Fruit fly (Drosophila melanogaster) whole organism, embryonic: ENCODE results near the gene CG6656.

Experiments
- Adf1 ChIP-seq: fragments of 200-800 bp; sonication (Bioruptor generic); IDR thresholded peaks from 2 replicates; pipeline ENCODE4 v1.3.6; 2022; ENCODE audit warnings: missing biosample characterization, missing genetic modification characterization
- Bdp1 ChIP-seq: fragments of 200-800 bp; sonication (Bioruptor generic); optimal IDR thresholded peaks from 3 replicates; lab custom pipeline; 2016; ENCODE audit warnings: missing biosample characterization, missing genetic modification characterization
- CG10431 ChIP-seq: fragments of 200-800 bp; sonication (Bioruptor generic); optimal IDR thresholded peaks from 3 replicates; lab custom pipeline; 2018; ENCODE audit warnings: missing biosample characterization, mild to moderate bottlenecking, missing genetic modification characterization
- CG10654 ChIP-seq: fragments of 200-800 bp; sonication (Bioruptor generic); optimal IDR thresholded peaks from 2 replicates; lab custom pipeline; 2016; ENCODE audit warnings: missing biosample characterization, missing genetic modification characterization
- CG10959 ChIP-seq: fragments of 200-800 bp; sonication (Bioruptor generic); IDR thresholded peaks from 2 replicates; pipeline ENCODE4 v1.3.6; 2022; ENCODE audit warnings: missing biosample characterization, missing genetic modification characterization
- CG11723 ChIP-seq: fragments of 200-800 bp; sonication (Bioruptor generic); optimal IDR thresholded peaks from 2 replicates; lab custom pipeline; 2017; ENCODE audit warnings: missing biosample characterization, mild to moderate bottlenecking, missing genetic modification characterization
- CG12769 ChIP-seq: fragments of 200-800 bp; sonication (Bioruptor generic); optimal IDR thresholded peaks from 2 replicates; lab custom pipeline; 2019; ENCODE audit warnings: missing biosample characterization, mild to moderate bottlenecking, missing genetic modification characterization, moderate library complexity
- CG15011 ChIP-seq: fragments of 200-800 bp; sonication (Bioruptor generic); optimal IDR thresholded peaks from 3 replicates; lab custom pipeline; 2018; ENCODE audit warnings: missing biosample characterization, mild to moderate bottlenecking, missing genetic modification characterization
- CG15479 ChIP-seq: fragments of 200-800 bp; sonication (Bioruptor generic); optimal IDR thresholded peaks from 3 replicates; lab custom pipeline; 2019; ENCODE audit warnings: missing biosample characterization, mild to moderate bottlenecking, missing genetic modification characterization, moderate library complexity
- CG15696 ChIP-seq: fragments of 200-800 bp; sonication (Bioruptor generic); optimal IDR thresholded peaks from 2 replicates; lab custom pipeline; 2019; ENCODE audit warnings: missing biosample characterization, mild to moderate bottlenecking, missing genetic modification characterization, moderate library complexity
- CG17361 ChIP-seq: fragments of 200-800 bp; sonication (Bioruptor generic); IDR thresholded peaks from 3 replicates; pipeline ENCODE4 v1.3.6; 2022; ENCODE audit warnings: missing biosample characterization, missing genetic modification characterization
- CG18011 ChIP-seq: fragments of 200-800 bp; sonication (Bioruptor generic); optimal IDR thresholded peaks from 2 replicates; lab custom pipeline; 2017; ENCODE audit warnings: missing biosample characterization, missing genetic modification characterization, mild to moderate bottlenecking, moderate library complexity, missing genotype
- CG2199 ChIP-seq: fragments of 200-800 bp; sonication (Bioruptor generic); IDR thresholded peaks from 3 replicates; pipeline ENCODE4 v1.3.6; 2022; ENCODE audit warnings: missing biosample characterization, missing genetic modification characterization
- CG3065 ChIP-seq: fragments of 200-800 bp; sonication (Bioruptor generic); optimal IDR thresholded peaks from 2 replicates; lab custom pipeline; 2016; ENCODE audit warnings: missing biosample characterization, missing genetic modification characterization
- CG31224 ChIP-seq: fragments of 200-800 bp; sonication (Bioruptor generic); IDR thresholded peaks from 2 replicates; pipeline ENCODE4 v1.3.6; 2022; ENCODE audit warnings: missing biosample characterization, missing genetic modification characterization
- CG32772 ChIP-seq: fragments of 200-800 bp; sonication (Bioruptor generic); IDR thresholded peaks from 2 replicates; pipeline ENCODE4 v1.3.6; 2022; ENCODE audit warnings: missing biosample characterization, missing genetic modification characterization
- CG3281 ChIP-seq: fragments of 200-800 bp; sonication (Bioruptor generic); optimal IDR thresholded peaks from 3 replicates; lab custom pipeline; 2017; ENCODE audit warnings: missing biosample characterization, mild to moderate bottlenecking, missing genetic modification characterization
- CG33557 ChIP-seq: fragments of 200-800 bp; sonication (Bioruptor generic); optimal IDR thresholded peaks from 2 replicates; lab custom pipeline; 2019; ENCODE audit warnings: missing biosample characterization, mild to moderate bottlenecking, missing genetic modification characterization, moderate library complexity
- CG3847 ChIP-seq: fragments of 200-800 bp; sonication (Bioruptor generic); IDR thresholded peaks from 2 replicates; pipeline ENCODE4 v1.3.6; 2022; ENCODE audit warnings: missing biosample characterization, missing genetic modification characterization
- CG6175 ChIP-seq: fragments of 200-800 bp; sonication (Bioruptor generic); IDR thresholded peaks from 3 replicates; pipeline ENCODE4 v1.3.6; 2022; ENCODE audit warnings: missing biosample characterization, missing genetic modification characterization
- CG6765 ChIP-seq: fragments of 200-800 bp; sonication (Bioruptor generic); optimal IDR thresholded peaks from 3 replicates; lab custom pipeline; 2017; ENCODE audit warnings: missing biosample characterization, mild to moderate bottlenecking, missing genetic modification characterization
- CG6791 ChIP-seq: fragments of 200-800 bp; sonication (Bioruptor generic); IDR thresholded peaks from 3 replicates; pipeline ENCODE4 v1.3.6; 2022; ENCODE audit warnings: missing biosample characterization, missing genetic modification characterization; ENCODE audit not compliant: partially characterized antibody
- CG8388 ChIP-seq: fragments of 200-800 bp; sonication (Bioruptor generic); optimal IDR thresholded peaks from 2 replicates; lab custom pipeline; 2019; ENCODE audit warnings: missing biosample characterization, mild to moderate bottlenecking, missing genetic modification characterization, moderate library complexity
- CG9876 ChIP-seq: fragments of 200-800 bp; sonication (Bioruptor generic); optimal IDR thresholded peaks from 2 replicates; lab custom pipeline; 2016; ENCODE audit warnings: missing biosample characterization, missing genetic modification characterization
- Dref ChIP-seq: fragments of 200-800 bp; sonication (Bioruptor generic); IDR thresholded peaks from 2 replicates; pipeline ENCODE4 v1.3.6; 2022; ENCODE audit warnings: missing biosample characterization, missing genetic modification characterization
- Gug ChIP-seq: fragments of 200-800 bp; sonication (Bioruptor generic); IDR thresholded peaks from 4 replicates; pipeline ENCODE4 v1.3.6; 2022; ENCODE audit warnings: missing biosample characterization, missing genetic modification characterization
- Hand ChIP-seq: fragments of 200-800 bp; sonication (Bioruptor generic); optimal IDR thresholded peaks from 2 replicates; lab custom pipeline; 2017; ENCODE audit warnings: mild to moderate bottlenecking, missing biosample characterization, missing genetic modification reagents, missing genetic modification characterization
- Hmr ChIP-seq: fragments of 200-800 bp; sonication (Bioruptor generic); optimal IDR thresholded peaks from 3 replicates; lab custom pipeline; 2017; ENCODE audit warnings: mild to moderate bottlenecking, missing biosample characterization, missing genetic modification reagents, missing genetic modification characterization
- Hr39 ChIP-seq: fragments of >200 bp; optimal IDR thresholded peaks from 2 replicates; lab custom pipeline; 2017
- Sry-β ChIP-seq: fragments of 200-800 bp; sonication (Bioruptor generic); optimal IDR thresholded peaks from 2 replicates; lab custom pipeline; 2018; ENCODE audit warnings: missing biosample characterization, mild to moderate bottlenecking, missing genetic modification characterization, moderate library complexity
- Xrp1 ChIP-seq: fragments of 200-800 bp; sonication (Bioruptor generic); IDR thresholded peaks from 2 replicates; pipeline ENCODE4 v1.3.6; 2022; ENCODE audit warnings: missing biosample characterization, missing genetic modification characterization
- bigmax ChIP-seq: fragments of 200-800 bp; sonication (Bioruptor generic); optimal IDR thresholded peaks from 2 replicates; lab custom pipeline; 2018; ENCODE audit warnings: missing biosample characterization, mild to moderate bottlenecking, missing genetic modification characterization
- cato ChIP-seq: fragments of 200-800 bp; sonication (Bioruptor generic); optimal IDR thresholded peaks from 2 replicates; lab custom pipeline; 2016; ENCODE audit warnings: missing biosample characterization, missing genetic modification characterization, borderline replicate concordance
- ci ChIP-seq: fragments of 200-800 bp; sonication (Bioruptor generic); IDR thresholded peaks from 3 replicates; pipeline ENCODE4 v1.3.6; 2022; ENCODE audit warnings: missing biosample characterization, missing genetic modification characterization
- da ChIP-seq: fragments of 200-800 bp; sonication (Bioruptor generic); optimal IDR thresholded peaks from 2 replicates; lab custom pipeline; 2016; ENCODE audit warnings: missing biosample characterization, missing genetic modification characterization
- dan ChIP-seq: fragments of 200-800 bp; sonication (Bioruptor generic); IDR thresholded peaks from 2 replicates; pipeline ENCODE4 v1.3.6; 2022; ENCODE audit warnings: missing biosample characterization, missing genetic modification characterization
- exex ChIP-seq: fragments of 200-800 bp; sonication (Bioruptor generic); optimal IDR thresholded peaks from 4 replicates; lab custom pipeline; 2018; ENCODE audit warnings: missing biosample characterization, mild to moderate bottlenecking, missing genetic modification characterization, moderate library complexity
- gcm2 ChIP-seq: fragments of 200-800 bp; sonication (Bioruptor generic); optimal IDR thresholded peaks from 2 replicates; lab custom pipeline; 2016; ENCODE audit warnings: missing biosample characterization, missing genetic modification characterization
- kay ChIP-seq: fragments of 200-800 bp; sonication (Bioruptor generic); optimal IDR thresholded peaks from 2 replicates; lab custom pipeline; 2016; ENCODE audit warnings: missing biosample characterization, missing genetic modification characterization
- lov ChIP-seq, 2 experiments: fragments of 200-800 bp in 1 of 2; fragments of >200 bp in 1 of 2; sonication (Bioruptor generic) in 1 of 2; IDR thresholded peaks in 1 of 2; optimal IDR thresholded peaks in 1 of 2; 2 replicates in 1 of 2; 3 replicates in 1 of 2; pipeline versions ENCODE4 v1.3.6 to Lab custom; 2017 to 2022; ENCODE audit warnings: missing biosample characterization in 1 of 2, missing genetic modification characterization in 1 of 2
- mam ChIP-seq: fragments of 200-800 bp; sonication (Bioruptor generic); optimal IDR thresholded peaks from 3 replicates; lab custom pipeline; 2016; ENCODE audit warnings: missing biosample characterization, missing genetic modification characterization
- oc ChIP-seq: fragments of 200-800 bp; sonication (Bioruptor generic); optimal IDR thresholded peaks from 2 replicates; lab custom pipeline; 2018; ENCODE audit warnings: missing biosample characterization, mild to moderate bottlenecking, missing genetic modification characterization, moderate library complexity
- ranshi ChIP-seq: fragments of 200-800 bp; sonication (Bioruptor generic); IDR thresholded peaks from 2 replicates; pipeline ENCODE4 v1.3.6; 2022; ENCODE audit warnings: missing biosample characterization, missing genetic modification characterization
- sc ChIP-seq, 3 experiments: fragments of >200 bp in 2 of 3; fragments of 200-800 bp in 1 of 3; sonication (Bioruptor generic) in 1 of 3; optimal IDR thresholded peaks; 2 replicates in 2 of 3; 3 replicates in 1 of 3; lab custom pipeline; 2017; ENCODE audit warnings: mild to moderate bottlenecking in 1 of 3, missing biosample characterization in 1 of 3, missing genetic modification characterization in 1 of 3, missing genetic modification reagents in 1 of 3
- sd ChIP-seq: fragments of 200-800 bp; sonication (Bioruptor generic); optimal IDR thresholded peaks from 3 replicates; lab custom pipeline; 2018; ENCODE audit warnings: missing biosample characterization, mild to moderate bottlenecking, missing genetic modification characterization, moderate library complexity
- stc ChIP-seq: fragments of 200-800 bp; sonication (Bioruptor generic); IDR thresholded peaks from 2 replicates; pipeline ENCODE4 v1.3.6; 2022; ENCODE audit warnings: missing biosample characterization, missing genetic modification characterization
- tx ChIP-seq: fragments of 200-800 bp; sonication (Bioruptor generic); optimal IDR thresholded peaks from 2 replicates; lab custom pipeline; 2016; ENCODE audit warnings: missing biosample characterization, missing genetic modification characterization
- z ChIP-seq: fragments of 200-800 bp; sonication (Bioruptor generic); IDR thresholded peaks from 3 replicates; pipeline ENCODE4 v1.3.6; 2022; ENCODE audit warnings: missing biosample characterization, missing genetic modification characterization

The CG6656 gene

dm6 chr3R:21856098-21856872, 18.8 kb upstream of the CG6656 start, which contains the start of gene glec (continued):
- TF ChIP-seq ci (GFP tag; lab: Robert Waterston, UW) (peak; percentile 90), Xrp1 (GFP tag; lab: Robert Waterston, UW) (peak; percentile 50; the same call in 1 of the 2 replicates), CG3847 (GFP tag; lab: Robert Waterston, UW) (peak; percentile 28; the same call in 1 of the 2 replicates), Hr39 (lab: Kevin White, UChicago) (no peak), exex (tag; lab: Kevin White, UChicago) (peak; percentile 2), lov (optimal IDR thresholded peaks at IDR 0.05; lab: Kevin White, UChicago) (no peak), lov (GFP tag; IDR thresholded peaks at IDR 0.05; lab: Robert Waterston, UW) (0 out of 3 replicates have a peak, but pooled peaks have one; percentile 65), Hand (GFP tag; lab: Kevin White, UChicago) (no peak), CG10959 (GFP tag; lab: Robert Waterston, UW) (no peak), CG10431 (no peak), Gug (GFP tag; lab: Robert Waterston, UW) (no peak; the same call in 3 of the 4 replicates), ranshi (GFP tag; lab: Robert Waterston, UW) (no peak), CG6791 (GFP tag; lab: Robert Waterston, UW) (peak; percentile 71; the same call in 2 of the 3 replicates), CG15011 (GFP tag; lab: Kevin White, UChicago) (no peak), CG6765 (GFP tag; lab: Kevin White, UChicago) (no peak), tx (GFP tag; lab: Kevin White, UChicago) (no peak), mam (no peak), bigmax (GFP tag; lab: Kevin White, UChicago) (no peak), CG33557 (peak; percentile 37), CG6175 (peak; percentile 6; the same call in 1 of the 3 replicates), CG17361 (GFP tag; lab: Robert Waterston, UW) (peak; percentile 70; the same call in 2 of the 3 replicates), kay (GFP tag; lab: Kevin White, UChicago) (peak; percentile 33), CG9876 (no peak), oc (peak; percentile 71), gcm2 (no peak), CG3065 (GFP tag; lab: Kevin White, UChicago) (no peak), CG15479 (no peak), da (GFP tag; lab: Kevin White, UChicago) (no peak), CG2199 (GFP tag; lab: Robert Waterston, UW) (peak; percentile 86; the same call in 2 of the 3 replicates), CG3281 (GFP tag; lab: Kevin White, UChicago) (peak; percentile 6), sd (tag; lab: Kevin White, UChicago) (no peak), CG32772 (no peak), sc (optimal IDR thresholded peaks at IDR 0.05; lab: Kevin White, UChicago) (no peak), sc (GFP tag; optimal IDR thresholded peaks at IDR 0.05; lab: Kevin White, UChicago) (no peak), dan (GFP tag; lab: Robert Waterston, UW) (no peak), CG11723 (GFP tag; lab: Kevin White, UChicago) (no peak), Adf1 (GFP tag; lab: Robert Waterston, UW) (peak; percentile 45; the same call in 1 of the 2 replicates), CG18011 (GFP tag; lab: Kevin White, UChicago) (no peak), CG10654 (no peak), Hmr (peak; percentile 61), Sry-β (no peak), CG12769 (peak; percentile 77), CG8388 (GFP tag; lab: Kevin White, UChicago) (peak; percentile 16), CG15696 (tag; lab: Kevin White, UChicago) (no peak), Bdp1 (GFP tag; lab: Kevin White, UChicago) (no peak), Dref (GFP tag; lab: Robert Waterston, UW) (no peak), stc (GFP tag; lab: Robert Waterston, UW) (no peak; the same call in none of the 2 replicates), z (GFP tag; lab: Robert Waterston, UW) (no peak), cato (GFP tag; lab: Kevin White, UChicago) (no peak), CG31224 (GFP tag; lab: Robert Waterston, UW) (0 out of 2 replicates have a peak, but pooled peaks have one; percentile 5)
